Fruit fly (Drosophila melanogaster) whole organism, embryonic: ENCODE measurements around the gene CG46460.

Source experiments
- Abd-B ChIP-seq: fragments of 200-800 bp; sonication (Bioruptor generic); optimal IDR thresholded peaks from 2 replicates; lab custom pipeline; 2018; ENCODE audit warnings: missing biosample characterization, mild to moderate bottlenecking, missing genetic modification characterization, moderate library complexity
- Aef1 ChIP-seq: fragments of 200-800 bp; sonication (Bioruptor generic); IDR thresholded peaks from 3 replicates; pipeline ENCODE4 v1.3.6; 2022; ENCODE audit warnings: missing biosample characterization, missing genetic modification characterization
- Blimp-1 ChIP-seq: fragments of 200-800 bp; sonication (Bioruptor generic); optimal IDR thresholded peaks from 3 replicates; lab custom pipeline; 2018; ENCODE audit warnings: missing biosample characterization, missing genetic modification characterization, mild to moderate bottlenecking, moderate library complexity, missing genetic modification reagents
- CG12071 ChIP-seq: fragments of 200-800 bp; sonication (Bioruptor generic); optimal IDR thresholded peaks from 3 replicates; lab custom pipeline; 2018; ENCODE audit warnings: missing biosample characterization, mild to moderate bottlenecking, missing genetic modification characterization
- CG12299 ChIP-seq: fragments of 200-800 bp; sonication (Bioruptor generic); optimal IDR thresholded peaks from 2 replicates; lab custom pipeline; 2018; ENCODE audit warnings: missing biosample characterization, mild to moderate bottlenecking, missing genetic modification characterization
- CG12659 ChIP-seq: fragments of 200-800 bp; sonication (Bioruptor generic); optimal IDR thresholded peaks from 3 replicates; lab custom pipeline; 2017; ENCODE audit warnings: mild to moderate bottlenecking, missing biosample characterization, missing genetic modification reagents, missing genetic modification characterization
- CG12942 ChIP-seq: fragments of 200-800 bp; sonication (Bioruptor generic); optimal IDR thresholded peaks from 3 replicates; lab custom pipeline; 2016; ENCODE audit warnings: missing biosample characterization, missing genetic modification characterization
- CG13287 ChIP-seq: fragments of 200-800 bp; sonication (Bioruptor generic); IDR thresholded peaks from 2 replicates; pipeline ENCODE4 v1.3.6; 2022; ENCODE audit warnings: missing biosample characterization, missing genetic modification characterization; ENCODE audit not compliant: partially characterized antibody
- CG1602 ChIP-seq: fragments of 200-800 bp; sonication (Bioruptor generic); optimal IDR thresholded peaks from 3 replicates; lab custom pipeline; 2016; ENCODE audit warnings: missing biosample characterization, missing genetic modification characterization
- CG17359 ChIP-seq: fragments of 200-800 bp; sonication (Bioruptor generic); optimal IDR thresholded peaks from 3 replicates; lab custom pipeline; 2018; ENCODE audit warnings: missing biosample characterization, mild to moderate bottlenecking, missing genetic modification characterization, moderate library complexity
- CG17385 ChIP-seq: fragments of 200-800 bp; sonication (Bioruptor generic); optimal IDR thresholded peaks from 3 replicates; lab custom pipeline; 2018; ENCODE audit warnings: missing biosample characterization, mild to moderate bottlenecking, missing genetic modification characterization
- CG17612 ChIP-seq: fragments of 200-800 bp; sonication (Bioruptor generic); IDR thresholded peaks from 2 replicates; pipeline ENCODE4 v1.3.6; 2022; ENCODE audit warnings: missing biosample characterization, missing genetic modification characterization
- CG18599 ChIP-seq: fragments of 200-800 bp; sonication (Bioruptor generic); optimal IDR thresholded peaks from 3 replicates; lab custom pipeline; 2017; ENCODE audit warnings: missing biosample characterization, missing genetic modification characterization, mild to moderate bottlenecking, moderate library complexity, missing genetic modification reagents
- CG2875 ChIP-seq: fragments of 200-800 bp; sonication (Bioruptor generic); optimal IDR thresholded peaks from 2 replicates; lab custom pipeline; 2017; ENCODE audit warnings: missing biosample characterization, mild to moderate bottlenecking, missing genetic modification characterization, missing genetic modification reagents
- CG30020 ChIP-seq: fragments of 200-800 bp; optimal IDR thresholded peaks from 2 replicates; lab custom pipeline; 2019; ENCODE audit warnings: missing biosample characterization, mild to moderate bottlenecking, missing genetic modification characterization, moderate library complexity
- CG31224 ChIP-seq: fragments of 200-800 bp; sonication (Bioruptor generic); IDR thresholded peaks from 2 replicates; pipeline ENCODE4 v1.3.6; 2022; ENCODE audit warnings: missing biosample characterization, missing genetic modification characterization
- CG3847 ChIP-seq: fragments of 200-800 bp; sonication (Bioruptor generic); IDR thresholded peaks from 2 replicates; pipeline ENCODE4 v1.3.6; 2022; ENCODE audit warnings: missing biosample characterization, missing genetic modification characterization
- CG3995 ChIP-seq: fragments of 200-800 bp; sonication (Bioruptor generic); optimal IDR thresholded peaks from 3 replicates; lab custom pipeline; 2016; ENCODE audit warnings: missing biosample characterization, missing genetic modification characterization
- CG4820 ChIP-seq: fragments of 200-800 bp; sonication (Bioruptor generic); optimal IDR thresholded peaks from 3 replicates; lab custom pipeline; 2016; ENCODE audit warnings: missing biosample characterization, missing genetic modification characterization
- CG5953 ChIP-seq: fragments of 200-800 bp; sonication (Bioruptor generic); IDR thresholded peaks from 2 replicates; pipeline ENCODE4 v1.3.6; 2022; ENCODE audit warnings: missing biosample characterization, missing genetic modification characterization
- CG6254 ChIP-seq: fragments of 200-800 bp; sonication (Bioruptor generic); optimal IDR thresholded peaks from 3 replicates; lab custom pipeline; 2017; ENCODE audit warnings: mild to moderate bottlenecking, missing biosample characterization, missing genetic modification reagents, missing genetic modification characterization
- CG8281 ChIP-seq: fragments of 200-800 bp; sonication (Bioruptor generic); optimal IDR thresholded peaks from 2 replicates; lab custom pipeline; 2018; ENCODE audit warnings: missing biosample characterization, mild to moderate bottlenecking, missing genetic modification characterization, moderate library complexity
- CG8924 ChIP-seq: fragments of 200-800 bp; optimal IDR thresholded peaks from 3 replicates; lab custom pipeline; 2019; ENCODE audit warnings: missing biosample characterization, mild to moderate bottlenecking, missing genetic modification characterization, moderate library complexity
- Chrac-16 ChIP-seq: fragments of 200-800 bp; sonication (Bioruptor generic); optimal IDR thresholded peaks from 3 replicates; lab custom pipeline; 2016; ENCODE audit warnings: missing biosample characterization, missing genetic modification characterization
- CkIIα-i1 ChIP-seq: fragments of 200-800 bp; sonication (Bioruptor generic); IDR thresholded peaks from 2 replicates; pipeline ENCODE4 v1.3.6; 2022; ENCODE audit warnings: missing biosample characterization, missing genetic modification characterization
- E2f1 ChIP-seq: fragments of 200-800 bp; sonication (Bioruptor generic); IDR thresholded peaks from 2 replicates; pipeline ENCODE4 v1.3.6; 2022; ENCODE audit warnings: missing biosample characterization, missing genetic modification characterization
- Eip74EF ChIP-seq, 2 experiments: fragments of 200-800 bp in 1 of 2; fragments of >200 bp in 1 of 2; sonication (Bioruptor generic) in 1 of 2; optimal IDR thresholded peaks; 2 replicates each; lab custom pipeline; 2017 to 2019; ENCODE audit warnings: missing biosample characterization in 2 of 2, missing genetic modification characterization in 2 of 2, mild to moderate bottlenecking in 1 of 2, moderate library complexity in 1 of 2
- HHEX ChIP-seq: fragments of 200-800 bp; sonication (Bioruptor generic); optimal IDR thresholded peaks from 3 replicates; lab custom pipeline; 2017; ENCODE audit warnings: missing biosample characterization, mild to moderate bottlenecking, missing genetic modification characterization, missing genetic modification reagents
- Hr3 ChIP-seq: fragments of 200-800 bp; sonication (Bioruptor generic); optimal IDR thresholded peaks from 3 replicates; lab custom pipeline; 2016; ENCODE audit warnings: missing biosample characterization, missing genetic modification characterization
- Jarid2 ChIP-seq: fragments of 200-800 bp; sonication (Bioruptor generic); optimal IDR thresholded peaks from 3 replicates; lab custom pipeline; 2017; ENCODE audit warnings: mild to moderate bottlenecking, missing biosample characterization, missing genetic modification reagents, missing genetic modification characterization
- Myb ChIP-seq: fragments of 200-800 bp; sonication (Bioruptor generic); optimal IDR thresholded peaks from 2 replicates; lab custom pipeline; 2016; ENCODE audit warnings: missing biosample characterization, missing genetic modification characterization
- Rx ChIP-seq: fragments of 200-800 bp; sonication (Bioruptor generic); IDR thresholded peaks from 2 replicates; pipeline ENCODE4 v1.3.6; 2022; ENCODE audit warnings: missing biosample characterization, missing genetic modification characterization
- Six4 ChIP-seq: fragments of 200-800 bp; sonication (Bioruptor generic); optimal IDR thresholded peaks from 2 replicates; lab custom pipeline; 2016; ENCODE audit warnings: missing biosample characterization, missing genetic modification characterization
- chif ChIP-seq, 2 experiments: fragments of 200-800 bp; sonication (Bioruptor generic); optimal IDR thresholded peaks; 3 replicates each; lab custom pipeline; 2016; ENCODE audit warnings: missing biosample characterization in 2 of 2, missing genetic modification characterization in 2 of 2
- cwo ChIP-seq: fragments of 200-800 bp; sonication (Bioruptor generic); optimal IDR thresholded peaks from 3 replicates; lab custom pipeline; 2017; ENCODE audit warnings: missing biosample characterization, missing genetic modification characterization, mild to moderate bottlenecking, moderate library complexity, missing genetic modification reagents
- emc ChIP-seq: fragments of 200-800 bp; sonication (Bioruptor generic); optimal IDR thresholded peaks from 2 replicates; lab custom pipeline; 2016; ENCODE audit warnings: missing biosample characterization, missing genetic modification characterization
- fu2 ChIP-seq: fragments of 200-800 bp; sonication (Bioruptor generic); optimal IDR thresholded peaks from 2 replicates; lab custom pipeline; 2016; ENCODE audit warnings: missing biosample characterization, missing genetic modification characterization
- gce ChIP-seq: fragments of 200-800 bp; sonication (Bioruptor generic); IDR thresholded peaks from 3 replicates; pipeline ENCODE4 v1.3.6; 2022; ENCODE audit warnings: missing biosample characterization, missing genetic modification characterization
- gcm ChIP-seq: fragments of 200-800 bp; sonication (Bioruptor generic); optimal IDR thresholded peaks from 2 replicates; lab custom pipeline; 2019; ENCODE audit warnings: missing biosample characterization, mild to moderate bottlenecking, missing genetic modification characterization, moderate library complexity
- jigr1 ChIP-seq: fragments of 200-800 bp; sonication (Bioruptor generic); IDR thresholded peaks from 3 replicates; pipeline ENCODE4 v1.3.6; 2022; ENCODE audit warnings: missing biosample characterization, missing genetic modification characterization
- kay ChIP-seq: fragments of 200-800 bp; sonication (Bioruptor generic); optimal IDR thresholded peaks from 2 replicates; lab custom pipeline; 2016; ENCODE audit warnings: missing biosample characterization, missing genetic modification characterization
- klu ChIP-seq: fragments of 200-800 bp; sonication (Bioruptor generic); IDR thresholded peaks from 2 replicates; pipeline ENCODE4 v1.3.6; 2022; ENCODE audit warnings: missing biosample characterization, missing genetic modification characterization
- lmd ChIP-seq: fragments of 200-800 bp; sonication (Bioruptor generic); IDR thresholded peaks from 2 replicates; pipeline ENCODE4 v1.3.6; 2022; ENCODE audit warnings: missing biosample characterization, missing genetic modification characterization
- mld ChIP-seq: fragments of 200-800 bp; sonication (Bioruptor generic); IDR thresholded peaks from 3 replicates; pipeline ENCODE4 v1.3.6; 2022; ENCODE audit warnings: missing biosample characterization, missing genetic modification characterization; ENCODE audit not compliant: partially characterized antibody
- nerfin-2 ChIP-seq: fragments of 200-800 bp; sonication (Bioruptor generic); IDR thresholded peaks from 2 replicates; pipeline ENCODE4 v1.3.6; 2022; ENCODE audit warnings: missing biosample characterization, missing genetic modification characterization; ENCODE audit not compliant: partially characterized antibody
- nom ChIP-seq: fragments of 200-800 bp; sonication (Bioruptor generic); optimal IDR thresholded peaks from 2 replicates; lab custom pipeline; 2017; ENCODE audit warnings: missing biosample characterization, missing genetic modification characterization, mild to moderate bottlenecking, moderate library complexity, missing genetic modification reagents
- row ChIP-seq: fragments of 200-800 bp; sonication (Bioruptor generic); IDR thresholded peaks from 3 replicates; pipeline ENCODE4 v1.3.6; 2022; ENCODE audit warnings: missing biosample characterization, missing genetic modification characterization
- schlank ChIP-seq: fragments of 200-800 bp; sonication (Bioruptor generic); optimal IDR thresholded peaks from 2 replicates; lab custom pipeline; 2018; ENCODE audit warnings: missing biosample characterization, mild to moderate bottlenecking, missing genetic modification characterization
- ssp ChIP-seq: fragments of 200-800 bp; sonication (Bioruptor generic); IDR thresholded peaks from 2 replicates; pipeline ENCODE4 v1.3.6; 2022; ENCODE audit warnings: missing biosample characterization, missing genetic modification characterization
- tgo ChIP-seq: fragments of 200-800 bp; sonication (Bioruptor generic); IDR thresholded peaks from 3 replicates; pipeline ENCODE4 v1.3.6; 2022; ENCODE audit warnings: missing biosample characterization, missing genetic modification characterization

Gene CG46460

DNA sequence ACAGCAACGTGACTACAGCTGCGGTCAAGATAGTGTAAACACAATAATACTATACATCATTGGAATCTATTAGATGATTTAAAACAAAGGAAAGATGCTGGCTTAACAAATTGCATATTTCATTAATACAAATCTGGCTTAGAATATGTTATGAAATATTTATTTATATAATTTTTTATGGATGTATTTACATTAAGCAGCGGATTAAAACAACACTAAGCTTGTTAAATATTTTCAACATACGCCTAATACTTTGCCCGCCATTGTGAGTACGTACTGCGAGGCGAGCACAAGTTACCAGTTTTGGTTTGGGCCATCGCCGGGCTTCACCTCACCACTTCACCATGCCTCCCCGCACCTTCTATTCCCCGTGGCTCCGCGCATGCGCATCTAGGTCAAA lies 42.8 kb upstream of the CG46460 start (continued):
- TF ChIP-seq Eip74EF (GFP tag; optimal IDR thresholded peaks at IDR 0.05; lab: Kevin White, UChicago), result peak in 1 of 2 experiments; percentile 69
- TF ChIP-seq Myb, result no peak
- peak; percentile 29 for TF ChIP-seq CG30020 (tag; lab: Kevin White, UChicago)
- TF ChIP-seq nom (GFP tag; lab: Kevin White, UChicago), result peak; percentile 48
- peak; percentile 75 for TF ChIP-seq CG17385
- peak; percentile 63 for TF ChIP-seq CG12299 (tag; lab: Kevin White, UChicago)
- no peak for TF ChIP-seq schlank (tag; lab: Kevin White, UChicago)
- TF ChIP-seq fu2 (GFP tag; lab: Kevin White, UChicago), result no peak
- TF ChIP-seq Hr3 (GFP tag; lab: Kevin White, UChicago), result peak; percentile 66
- TF ChIP-seq jigr1 (GFP tag; lab: Robert Waterston, UW), result peak; percentile 43; the same call in 1 of the 3 replicates
- TF ChIP-seq CG1602, result peak; percentile 49
- no peak for TF ChIP-seq nerfin-2 (GFP tag; lab: Robert Waterston, UW)
- peak; percentile 40 for TF ChIP-seq HHEX (GFP tag; lab: Kevin White, UChicago)
- TF ChIP-seq CG13287, result no peak
- TF ChIP-seq CG18599 (GFP tag; lab: Kevin White, UChicago), result peak; percentile 80
- TF ChIP-seq tgo, result peak; percentile 79
- TF ChIP-seq CG8924 (tag; lab: Kevin White, UChicago), result peak; percentile 81
- no peak for TF ChIP-seq chif (GFP tag; optimal IDR thresholded peaks at IDR 0.05; lab: Kevin White, UChicago)
- TF ChIP-seq CkIIα-i1 (GFP tag; lab: Robert Waterston, UW), result no peak
- TF ChIP-seq CG17359 (tag; lab: Kevin White, UChicago), result peak; percentile 81
- TF ChIP-seq Six4 (GFP tag; lab: Kevin White, UChicago), result peak; percentile 40
- peak; percentile 53; the same call in 1 of the 2 replicates for TF ChIP-seq CG5953 (GFP tag; lab: Robert Waterston, UW)
- peak; percentile 25 for TF ChIP-seq CG3995 (GFP tag; lab: Kevin White, UChicago)
- TF ChIP-seq CG12071, result peak; percentile 56
- peak; percentile 34; the same call in 1 of the 2 replicates for TF ChIP-seq CG3847 (GFP tag; lab: Robert Waterston, UW)
- TF ChIP-seq CG2875 (GFP tag; lab: Kevin White, UChicago), result peak; percentile 16
- peak; percentile 6 for TF ChIP-seq Jarid2
- peak; percentile 39; the same call in 1 of the 2 replicates for TF ChIP-seq ssp (GFP tag; lab: Robert Waterston, UW)
- peak; percentile 16 for TF ChIP-seq CG12942
- peak; percentile 65 for TF ChIP-seq CG12659 (GFP tag; lab: Kevin White, UChicago)
- peak; percentile 68 for TF ChIP-seq cwo (GFP tag; lab: Kevin White, UChicago)
- TF ChIP-seq row, result peak; percentile 71
- peak; percentile 61 for TF ChIP-seq CG6254 (GFP tag; lab: Kevin White, UChicago)
- no peak for TF ChIP-seq mld (GFP tag; lab: Robert Waterston, UW)
- no peak for TF ChIP-seq emc
- no peak for TF ChIP-seq kay (GFP tag; lab: Kevin White, UChicago)
- peak; percentile 35; the same call in 1 of the 3 replicates for TF ChIP-seq Aef1 (GFP tag; lab: Robert Waterston, UW)
- peak; percentile 20; the same call in 1 of the 2 replicates for TF ChIP-seq CG31224 (GFP tag; lab: Robert Waterston, UW)
- peak; percentile 48 for TF ChIP-seq Chrac-16 (GFP tag; lab: Kevin White, UChicago)
- peak; percentile 74 for TF ChIP-seq Blimp-1 (GFP tag; lab: Kevin White, UChicago)
- peak; percentile 61; the same call in 1 of the 3 replicates for TF ChIP-seq gce
- TF ChIP-seq klu (GFP tag; lab: Robert Waterston, UW), result no peak
- peak; percentile 40 for TF ChIP-seq CG8281 (tag; lab: Kevin White, UChicago)
- 0 out of 2 replicates have a peak, but pooled peaks have one; percentile 23 for TF ChIP-seq Rx (GFP tag; lab: Robert Waterston, UW)
- TF ChIP-seq CG17612 (GFP tag; lab: Robert Waterston, UW), result no peak
- peak; percentile 50 for TF ChIP-seq E2f1
- TF ChIP-seq Abd-B (GFP tag; lab: Kevin White, UChicago), result peak; percentile 65
- TF ChIP-seq CG4820 (GFP tag; lab: Kevin White, UChicago), result peak; percentile 11
- peak; percentile 72 for TF ChIP-seq gcm
- peak; percentile 66 for TF ChIP-seq lmd
